Worm (Caenorhabditis elegans) whole organism, young adult: ENCODE results near the gene nhr-158.
A peak's percentile ranks its signal among the peaks of the same experiment; 100 is the strongest.

Source experiments
- B0261.1 ChIP-seq: sonication (generic microtip); optimal IDR thresholded peaks from 2 replicates; lab custom pipeline; 2016; ENCODE audit warnings: mild to moderate bottlenecking, missing genetic modification characterization, moderate library complexity, missing compliant biosample characterization
- C06A6.2 ChIP-seq: fragments of 200-800 bp; sonication (Bioruptor generic); conservative IDR thresholded peaks from 2 replicates; pipeline ENCODE4 v1.3.6; 2022; ENCODE audit warnings: missing genetic modification characterization, missing compliant biosample characterization
- C17E4.6 ChIP-seq: fragments of 200-800 bp; sonication (Bioruptor generic); IDR thresholded peaks from 2 replicates; pipeline ENCODE4 v1.3.6; 2022; ENCODE audit warnings: missing genetic modification reagents, missing genetic modification characterization, missing compliant biosample characterization
- D2030.7 ChIP-seq: fragments of 200-800 bp; sonication (Bioruptor generic); IDR thresholded peaks from 2 replicates; pipeline ENCODE4 v1.3.6; 2022; ENCODE audit warnings: missing genetic modification reagents, missing genetic modification characterization, missing compliant biosample characterization
- F23B12.7 ChIP-seq: sonication (generic microtip); optimal IDR thresholded peaks from 2 replicates; lab custom pipeline; 2017; ENCODE audit warnings: missing genetic modification characterization, mild to moderate bottlenecking, missing compliant biosample characterization, antibody characterized with exemption, moderate library complexity; ENCODE audit not compliant: insufficient read depth
- F49E8.2 ChIP-seq: sonication (generic microtip); optimal IDR thresholded peaks from 3 replicates; lab custom pipeline; 2017; ENCODE audit warnings: missing genetic modification characterization, mild to moderate bottlenecking, missing compliant biosample characterization, antibody characterized with exemption, moderate library complexity; ENCODE audit not compliant: insufficient read depth
- F57A8.1 ChIP-seq: fragments of 200-800 bp; sonication (Bioruptor generic); optimal IDR thresholded peaks from 2 replicates; lab custom pipeline; 2018; ENCODE audit warnings: mild to moderate bottlenecking, missing genetic modification characterization, moderate library complexity, missing compliant biosample characterization
- T07F8.4 ChIP-seq: sonication (generic microtip); optimal IDR thresholded peaks from 2 replicates; lab custom pipeline; 2016; ENCODE audit warnings: mild to moderate bottlenecking, missing genetic modification characterization, moderate library complexity, missing compliant biosample characterization
- Y53F4B.3 ChIP-seq: fragments of 200-800 bp; sonication (Bioruptor generic); IDR thresholded peaks from 2 replicates; pipeline ENCODE4 v1.3.6; 2022; ENCODE audit warnings: missing genetic modification reagents, missing genetic modification characterization, missing compliant biosample characterization
- Y79H2A.3 ChIP-seq: fragments of 200-800 bp; sonication (Bioruptor generic); conservative IDR thresholded peaks from 2 replicates; pipeline ENCODE4 v1.3.6; 2022; ENCODE audit warnings: missing genetic modification reagents, missing genetic modification characterization, missing compliant biosample characterization
- Y95B8A.8 ChIP-seq: fragments of 200-800 bp; sonication (Bioruptor generic); IDR thresholded peaks from 2 replicates; pipeline ENCODE4 v1.3.6; 2022; ENCODE audit warnings: missing genetic modification reagents, missing genetic modification characterization, missing compliant biosample characterization
- ama-1 ChIP-seq, 3 experiments: fragments of 150-350 bp in 1 of 3; sonication (generic microtip) in 2 of 3; optimal IDR thresholded peaks; 2 replicates each; lab custom pipeline; 2014 to 2018; ENCODE audit warnings: missing biosample characterization in 2 of 3, missing genetic modification characterization in 2 of 3, missing genetic modification reagents in 2 of 3
- aptf-3 ChIP-seq: fragments of 200-800 bp; sonication (Bioruptor generic); IDR thresholded peaks from 2 replicates; pipeline ENCODE4 v1.3.6; 2022; ENCODE audit warnings: missing genetic modification characterization, missing compliant biosample characterization
- athp-1 ChIP-seq: sonication (generic microtip); optimal IDR thresholded peaks from 2 replicates; lab custom pipeline; 2017; ENCODE audit warnings: mild to moderate bottlenecking, missing genetic modification characterization, missing compliant biosample characterization
- attf-6 ChIP-seq: fragments of 200-800 bp; sonication (Bioruptor generic); IDR thresholded peaks from 2 replicates; pipeline ENCODE4 v1.3.6; 2022; ENCODE audit warnings: missing genetic modification reagents, missing genetic modification characterization, missing compliant biosample characterization
- bed-1 ChIP-seq: fragments of 200-800 bp; sonication (Bioruptor generic); IDR thresholded peaks from 2 replicates; pipeline ENCODE4 v1.3.6; 2022; ENCODE audit warnings: missing genetic modification reagents, missing genetic modification characterization, missing compliant biosample characterization
- cebp-1 ChIP-seq, 2 experiments: fragments of 200-800 bp in 1 of 2; sonication (Bioruptor generic) in 1 of 2; sonication (generic microtip) in 1 of 2; IDR thresholded peaks in 1 of 2; optimal IDR thresholded peaks in 1 of 2; 2 replicates each; pipeline versions ENCODE4 v1.3.6 to Lab custom; 2017 to 2022; ENCODE audit warnings: missing compliant biosample characterization in 2 of 2, missing genetic modification characterization in 2 of 2, mild to moderate bottlenecking in 1 of 2, missing genetic modification reagents in 1 of 2, moderate library complexity in 1 of 2
- ceh-27 ChIP-seq: fragments of 200-800 bp; sonication (Bioruptor generic); optimal IDR thresholded peaks from 2 replicates; lab custom pipeline; 2018; ENCODE audit warnings: mild to moderate bottlenecking, missing genetic modification characterization, moderate library complexity, missing compliant biosample characterization
- ceh-58 ChIP-seq: fragments of 200-800 bp; sonication (Bioruptor generic); IDR thresholded peaks from 2 replicates; pipeline ENCODE4 v1.3.6; 2022; ENCODE audit warnings: missing genetic modification characterization, missing compliant biosample characterization
- ceh-79 ChIP-seq: sonication (generic microtip); optimal IDR thresholded peaks from 2 replicates; lab custom pipeline; 2017; ENCODE audit warnings: mild to moderate bottlenecking, missing genetic modification characterization, missing compliant biosample characterization
- ceh-91 ChIP-seq: fragments of 200-800 bp; sonication (Bioruptor generic); IDR thresholded peaks from 2 replicates; pipeline ENCODE4 v1.3.6; 2022; ENCODE audit warnings: missing genetic modification reagents, missing genetic modification characterization, missing compliant biosample characterization
- dox-1 ChIP-seq: fragments of 200-800 bp; sonication (Bioruptor generic); IDR thresholded peaks from 2 replicates; pipeline ENCODE4 v1.3.6; 2022; ENCODE audit warnings: missing genetic modification reagents, missing genetic modification characterization, missing compliant biosample characterization
- efl-1 ChIP-seq: fragments of 150-350 bp; optimal IDR thresholded peaks from 2 replicates; lab custom pipeline; 2014; ENCODE audit warnings: missing biosample characterization, missing genetic modification reagents, missing genetic modification characterization
- egl-18 ChIP-seq: fragments of 200-800 bp; sonication (Bioruptor generic); IDR thresholded peaks from 2 replicates; pipeline ENCODE4 v1.3.6; 2022; ENCODE audit warnings: missing genetic modification reagents, missing genetic modification characterization, missing compliant biosample characterization
- egrh-3 ChIP-seq: fragments of 200-800 bp; sonication (Bioruptor generic); IDR thresholded peaks from 2 replicates; pipeline ENCODE4 v1.3.6; 2022; ENCODE audit warnings: missing genetic modification reagents, missing genetic modification characterization, missing compliant biosample characterization
- ets-4 ChIP-seq: fragments of 200-800 bp; sonication (Bioruptor generic); optimal IDR thresholded peaks from 2 replicates; lab custom pipeline; 2018; ENCODE audit warnings: mild to moderate bottlenecking, missing genetic modification characterization, missing compliant biosample characterization
- hlh-12 ChIP-seq: sonication (generic microtip); optimal IDR thresholded peaks from 2 replicates; lab custom pipeline; 2016; ENCODE audit warnings: missing genetic modification characterization, missing compliant biosample characterization
- hmg-1.2 ChIP-seq: fragments of 200-800 bp; sonication (Bioruptor generic); IDR thresholded peaks from 2 replicates; pipeline ENCODE4 v1.3.6; 2022; ENCODE audit warnings: missing genetic modification reagents, missing genetic modification characterization, missing compliant biosample characterization
- hmg-20 ChIP-seq: fragments of 200-800 bp; sonication (Bioruptor generic); IDR thresholded peaks from 2 replicates; pipeline ENCODE4 v1.3.6; 2022; ENCODE audit warnings: missing genetic modification reagents, missing genetic modification characterization, missing compliant biosample characterization
- let-526 ChIP-seq: fragments of 200-800 bp; sonication (Bioruptor generic); IDR thresholded peaks from 2 replicates; pipeline ENCODE4 v1.3.6; 2022; ENCODE audit warnings: missing genetic modification reagents, missing genetic modification characterization, missing compliant biosample characterization
- lin-40 ChIP-seq: sonication (generic microtip); optimal IDR thresholded peaks from 2 replicates; lab custom pipeline; 2016; ENCODE audit warnings: missing genetic modification characterization, mild to moderate bottlenecking, missing compliant biosample characterization, missing genotype, missing genetic modification reagents
- mcd-1 ChIP-seq: fragments of 200-800 bp; sonication (Bioruptor generic); IDR thresholded peaks from 2 replicates; pipeline ENCODE4 v1.3.6; 2022; ENCODE audit warnings: missing genetic modification reagents, missing genetic modification characterization, missing compliant biosample characterization
- mes-4 ChIP-seq: sonication (generic microtip); optimal IDR thresholded peaks from 2 replicates; lab custom pipeline; 2016; ENCODE audit warnings: missing genotype, missing genetic modification characterization, missing compliant biosample characterization
- nfya-2 ChIP-seq: fragments of 200-800 bp; sonication (Bioruptor generic); IDR thresholded peaks from 2 replicates; pipeline ENCODE4 v1.3.6; 2022; ENCODE audit warnings: missing genetic modification reagents, missing genetic modification characterization, missing compliant biosample characterization
- nfyb-1 ChIP-seq: fragments of 200-800 bp; sonication (Bioruptor generic); IDR thresholded peaks from 2 replicates; pipeline ENCODE4 v1.3.6; 2022; ENCODE audit warnings: missing genetic modification reagents, missing genetic modification characterization, missing compliant biosample characterization
- repo-1 ChIP-seq: sonication (generic microtip); optimal IDR thresholded peaks from 2 replicates; lab custom pipeline; 2017; ENCODE audit warnings: mild to moderate bottlenecking, missing genetic modification characterization, missing compliant biosample characterization
- sptf-2 ChIP-seq: fragments of 200-800 bp; sonication (Bioruptor generic); optimal IDR thresholded peaks from 2 replicates; lab custom pipeline; 2018; ENCODE audit warnings: mild to moderate bottlenecking, missing genetic modification characterization, missing compliant biosample characterization
- tbp1 ChIP-seq: fragments of 200-800 bp; sonication (Bioruptor generic); optimal IDR thresholded peaks from 2 replicates; lab custom pipeline; 2018; ENCODE audit warnings: mild to moderate bottlenecking, missing genetic modification characterization, missing compliant biosample characterization
- tlf-1 ChIP-seq: fragments of 200-800 bp; sonication (Bioruptor generic); optimal IDR thresholded peaks from 2 replicates; lab custom pipeline; 2018; ENCODE audit warnings: mild to moderate bottlenecking, missing genetic modification characterization, missing compliant biosample characterization
- unc-130 ChIP-seq: sonication (generic microtip); optimal IDR thresholded peaks from 2 replicates; lab custom pipeline; 2016; ENCODE audit warnings: missing genetic modification reagents, missing genetic modification characterization, missing compliant biosample characterization
- unc-62 ChIP-seq: fragments of 150-350 bp; optimal IDR thresholded peaks from 2 replicates; lab custom pipeline; 2014; ENCODE audit warnings: missing biosample characterization, missing genetic modification reagents, missing genetic modification characterization
- ztf-18 ChIP-seq: sonication (generic microtip); optimal IDR thresholded peaks from 2 replicates; lab custom pipeline; 2016; ENCODE audit warnings: missing genotype, mild to moderate bottlenecking, missing genetic modification characterization, missing compliant biosample characterization
- ztf-25 ChIP-seq: fragments of 200-800 bp; sonication (Bioruptor generic); IDR thresholded peaks from 2 replicates; pipeline ENCODE4 v1.3.6; 2022; ENCODE audit warnings: missing genetic modification reagents, missing genetic modification characterization, missing compliant biosample characterization

nhr-158 gene

DNA sequence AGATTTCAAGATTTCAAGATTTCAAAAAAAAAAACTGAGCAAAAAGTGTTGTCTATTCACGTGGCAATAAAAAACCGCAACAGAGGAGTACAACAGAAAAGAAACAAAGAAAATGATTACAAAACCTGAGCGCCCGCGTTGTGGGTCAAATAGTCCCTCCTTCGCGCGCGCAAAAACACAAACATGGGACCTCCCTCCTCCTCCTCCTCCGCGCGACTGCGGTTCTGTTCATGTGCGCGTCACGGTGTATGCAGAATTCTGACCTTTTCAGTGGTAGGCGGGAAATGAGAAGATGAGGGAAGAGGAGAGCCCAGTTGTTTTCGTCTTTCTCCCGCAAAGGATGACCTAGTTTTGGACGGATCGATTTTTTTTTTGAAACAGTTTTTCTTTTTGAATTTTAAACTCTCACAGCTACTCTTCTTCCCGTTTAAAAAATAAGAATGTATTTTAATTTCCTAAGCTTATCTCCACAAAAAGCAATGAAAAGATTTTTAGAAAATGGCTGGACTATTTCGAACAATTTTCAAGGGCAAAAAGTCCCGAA lies 18.5 kb upstream of the nhr-158 start, which contains the start of gene C17E7.4 (continued):
- TF ChIP-seq egrh-3 (GFP tag; lab: Robert Waterston, UW) (peak; percentile 70), ets-4 (no peak), F23B12.7 (tag; lab: Kevin White, UChicago) (no peak), mcd-1 (GFP tag; lab: Robert Waterston, UW) (no peak), hmg-20 (no peak), ztf-18 (tag; lab: Kevin White, UChicago) (no peak), Y79H2A.3 (GFP tag; lab: Robert Waterston, UW) (no peak), athp-1 (tag; lab: Kevin White, UChicago) (no peak), ceh-58 (GFP tag; lab: Robert Waterston, UW) (no peak), efl-1 (GFP tag; lab: Kevin White, UChicago) (peak; percentile 89), aptf-3 (GFP tag; lab: Robert Waterston, UW) (no peak), C06A6.2 (GFP tag; lab: Robert Waterston, UW) (no peak), nfyb-1 (GFP tag; lab: Robert Waterston, UW) (no peak), ama-1 (optimal IDR thresholded peaks at IDR 0.05; lab: Kevin White, UChicago) (no peak), ama-1 (GFP tag; optimal IDR thresholded peaks at IDR 0.05; lab: Kevin White, UChicago) (no peak), Y53F4B.3 (GFP tag; lab: Robert Waterston, UW) (no peak), tlf-1 (GFP tag; lab: Kevin White, UChicago) (no peak), D2030.7 (GFP tag; lab: Robert Waterston, UW) (peak; percentile 47; the same call in 1 of the 2 replicates), unc-62 (GFP tag; lab: Kevin White, UChicago) (no peak), C17E4.6 (no peak), ceh-79 (no peak), tbp1 (GFP tag; lab: Kevin White, UChicago) (no peak), hmg-1.2 (GFP tag; lab: Robert Waterston, UW) (peak; percentile 54; the same call in 1 of the 2 replicates), ztf-25 (no peak), hlh-12 (tag; lab: Kevin White, UChicago) (no peak), F57A8.1 (GFP tag; lab: Kevin White, UChicago) (no peak), Y95B8A.8 (GFP tag; lab: Robert Waterston, UW) (no peak), ceh-91 (GFP tag; lab: Robert Waterston, UW) (peak; percentile 44; the same call in 1 of the 2 replicates), egl-18 (GFP tag; lab: Robert Waterston, UW) (no peak), repo-1 (tag; lab: Kevin White, UChicago) (no peak)

DNA sequence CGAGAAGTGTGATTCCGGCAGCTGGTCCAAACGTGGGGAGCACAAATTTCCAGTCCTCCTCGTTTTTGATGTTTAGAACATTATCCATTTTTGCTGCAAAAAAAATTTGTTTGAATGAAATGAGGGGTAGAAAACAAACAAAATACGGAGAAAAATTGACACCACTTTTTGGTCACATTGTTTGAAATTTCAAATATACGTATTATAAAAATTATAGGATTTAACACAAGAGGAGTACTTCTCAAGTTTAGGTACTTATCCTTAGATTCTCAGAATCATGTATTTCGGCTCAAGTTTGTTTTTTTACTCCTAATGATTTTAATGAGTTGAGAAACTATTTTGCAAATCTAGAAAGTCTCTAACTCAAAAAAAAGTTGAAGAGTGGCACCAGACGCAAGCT lies 18.0 kb upstream of the nhr-158 start, which contains the start of gene C17E7.12:
C17E7.12 (minus strand) TSS at position 101 of the 400 bp plus-strand sequence.
- TF ChIP-seq cebp-1 (GFP tag; IDR thresholded peaks at IDR 0.05; lab: Robert Waterston, UW) (no peak), cebp-1 (tag; optimal IDR thresholded peaks at IDR 0.05; lab: Kevin White, UChicago) (no peak), egrh-3 (GFP tag; lab: Robert Waterston, UW) (no peak), B0261.1 (tag; lab: Kevin White, UChicago) (no peak), bed-1 (no peak)
- TF ChIP-seq, all 124 proteins: peak for 0

DNA sequence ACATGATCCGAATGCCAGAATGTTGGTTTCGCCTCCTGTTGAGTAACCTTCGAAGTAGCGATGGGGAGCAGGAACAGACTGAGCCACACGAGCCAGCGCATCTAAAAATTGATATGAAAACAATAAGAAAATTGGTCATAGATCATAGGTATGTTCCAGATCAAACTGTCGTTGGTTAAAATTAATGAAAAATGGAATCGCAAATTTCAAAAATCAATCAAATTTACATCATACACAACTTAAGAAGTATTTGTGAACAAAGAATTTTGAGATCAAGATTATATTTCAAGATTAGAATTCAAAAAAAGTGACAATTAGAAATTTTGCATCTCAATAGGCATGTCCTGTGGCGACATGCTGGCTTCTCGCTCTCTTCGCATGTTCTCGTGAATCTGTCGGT lies 16.8 kb upstream of the nhr-158 start, which contains the start of gene C17E7.9:
C17E7.9 (minus strand) TSS at position 101 of the 400 bp plus-strand sequence.
- TF ChIP-seq ceh-91 (GFP tag; lab: Robert Waterston, UW) (no peak), T07F8.4 (no peak), let-526 (GFP tag; lab: Robert Waterston, UW) (no peak), mes-4 (tag; lab: Kevin White, UChicago) (no peak), sptf-2 (GFP tag; lab: Kevin White, UChicago) (no peak), unc-130 (GFP tag; lab: Kevin White, UChicago) (no peak), ama-1 (optimal IDR thresholded peaks at IDR 0.05; lab: Kevin White, UChicago) (no peak), ama-1 (GFP tag; optimal IDR thresholded peaks at IDR 0.05; lab: Kevin White, UChicago) (no peak), dox-1 (GFP tag; lab: Robert Waterston, UW) (no peak), lin-40 (tag; lab: Kevin White, UChicago) (no peak), tlf-1 (GFP tag; lab: Kevin White, UChicago) (no peak), F49E8.2 (tag; lab: Kevin White, UChicago) (no peak), ztf-18 (tag; lab: Kevin White, UChicago) (no peak), ceh-27 (GFP tag; lab: Kevin White, UChicago) (no peak), attf-6 (GFP tag; lab: Robert Waterston, UW) (no peak), nfya-2 (no peak), egrh-3 (GFP tag; lab: Robert Waterston, UW) (no peak), ztf-25 (no peak)
